Fruit fly (Drosophila melanogaster) whole organism, embryonic: Measurements from ENCODE around the gene sa.

Experiments
- ATbp ChIP-seq: fragments of 200-800 bp; sonication (Bioruptor generic); optimal IDR thresholded peaks from 2 replicates; lab custom pipeline; 2017; ENCODE audit warnings: missing biosample characterization, mild to moderate bottlenecking, missing genetic modification characterization, missing genetic modification reagents
- Atf6 ChIP-seq: fragments of 200-800 bp; sonication (Bioruptor generic); IDR thresholded peaks from 2 replicates; pipeline ENCODE4 v1.3.6; 2022; ENCODE audit warnings: missing biosample characterization, missing genetic modification characterization
- BEAF-32 ChIP-seq: fragments of 200-800 bp; sonication (Bioruptor generic); optimal IDR thresholded peaks from 3 replicates; lab custom pipeline; 2017; ENCODE audit warnings: missing biosample characterization, missing genetic modification characterization, mild to moderate bottlenecking, moderate library complexity, missing genetic modification reagents
- CG10431 ChIP-seq: fragments of 200-800 bp; sonication (Bioruptor generic); optimal IDR thresholded peaks from 3 replicates; lab custom pipeline; 2018; ENCODE audit warnings: missing biosample characterization, mild to moderate bottlenecking, missing genetic modification characterization
- CG10543 ChIP-seq: fragments of 200-800 bp; sonication (Bioruptor generic); optimal IDR thresholded peaks from 3 replicates; lab custom pipeline; 2017; ENCODE audit warnings: missing biosample characterization, mild to moderate bottlenecking, missing genetic modification characterization, moderate library complexity
- CG12219 ChIP-seq: fragments of 200-800 bp; sonication (Bioruptor generic); optimal IDR thresholded peaks from 3 replicates; lab custom pipeline; 2018; ENCODE audit warnings: missing biosample characterization, mild to moderate bottlenecking, missing genetic modification characterization
- CG12744 ChIP-seq: fragments of 200-800 bp; sonication (Bioruptor generic); optimal IDR thresholded peaks from 2 replicates; lab custom pipeline; 2016; ENCODE audit warnings: missing biosample characterization, missing genetic modification characterization
- CG13624 ChIP-seq: fragments of 200-800 bp; sonication (Bioruptor generic); optimal IDR thresholded peaks from 2 replicates; lab custom pipeline; 2016; ENCODE audit warnings: missing biosample characterization, missing genetic modification characterization
- CG15269 ChIP-seq: fragments of 200-800 bp; sonication (Bioruptor generic); optimal IDR thresholded peaks from 2 replicates; lab custom pipeline; 2018; ENCODE audit warnings: missing biosample characterization, mild to moderate bottlenecking, missing genetic modification characterization, moderate library complexity
- CG15479 ChIP-seq: fragments of 200-800 bp; sonication (Bioruptor generic); optimal IDR thresholded peaks from 3 replicates; lab custom pipeline; 2019; ENCODE audit warnings: missing biosample characterization, mild to moderate bottlenecking, missing genetic modification characterization, moderate library complexity
- CG16863 ChIP-seq: fragments of 200-800 bp; sonication (Bioruptor generic); optimal IDR thresholded peaks from 3 replicates; lab custom pipeline; 2016; ENCODE audit warnings: missing biosample characterization, missing genetic modification characterization
- CG31441 ChIP-seq: fragments of 200-800 bp; sonication (Bioruptor generic); IDR thresholded peaks from 2 replicates; pipeline ENCODE4 v1.3.6; 2022; ENCODE audit warnings: missing biosample characterization, missing genetic modification characterization
- CG3163 ChIP-seq: fragments of 200-800 bp; sonication (Bioruptor generic); optimal IDR thresholded peaks from 3 replicates; lab custom pipeline; 2016; ENCODE audit warnings: missing biosample characterization, missing genetic modification characterization
- CG3407 ChIP-seq: fragments of 200-800 bp; sonication (Bioruptor generic); optimal IDR thresholded peaks from 2 replicates; lab custom pipeline; 2018; ENCODE audit warnings: missing biosample characterization, mild to moderate bottlenecking, missing genetic modification characterization
- CG34422 ChIP-seq: fragments of 200-800 bp; sonication (Bioruptor generic); IDR thresholded peaks from 3 replicates; pipeline ENCODE4 v1.3.6; 2022; ENCODE audit warnings: missing biosample characterization, missing genetic modification characterization
- CG4707 ChIP-seq: fragments of 200-800 bp; sonication (Bioruptor generic); optimal IDR thresholded peaks from 2 replicates; lab custom pipeline; 2018; ENCODE audit warnings: missing biosample characterization, mild to moderate bottlenecking, missing genetic modification characterization, moderate library complexity
- CG5245 ChIP-seq: fragments of 200-800 bp; sonication (Bioruptor generic); optimal IDR thresholded peaks from 3 replicates; lab custom pipeline; 2016; ENCODE audit warnings: missing biosample characterization, missing genetic modification characterization
- CG9437 ChIP-seq: fragments of 200-800 bp; sonication (Bioruptor generic); optimal IDR thresholded peaks from 2 replicates; lab custom pipeline; 2018; ENCODE audit warnings: missing biosample characterization, mild to moderate bottlenecking, missing genetic modification characterization
- CG9797 ChIP-seq: fragments of 200-800 bp; sonication (Bioruptor generic); optimal IDR thresholded peaks from 3 replicates; lab custom pipeline; 2018; ENCODE audit warnings: missing biosample characterization, mild to moderate bottlenecking, missing genetic modification characterization
- D ChIP-seq, 2 experiments: fragments of 200-800 bp in 1 of 2; fragments of >200 bp in 1 of 2; sonication (Bioruptor generic) in 1 of 2; optimal IDR thresholded peaks; 2 replicates in 1 of 2; 3 replicates in 1 of 2; lab custom pipeline; 2017; ENCODE audit warnings: mild to moderate bottlenecking in 1 of 2, missing biosample characterization in 1 of 2, missing genetic modification characterization in 1 of 2, missing genetic modification reagents in 1 of 2
- D19A ChIP-seq: fragments of 200-800 bp; optimal IDR thresholded peaks from 3 replicates; lab custom pipeline; 2019; ENCODE audit warnings: missing biosample characterization, mild to moderate bottlenecking, missing genetic modification characterization, moderate library complexity
- Dip3 ChIP-seq: fragments of 200-800 bp; sonication (Bioruptor generic); optimal IDR thresholded peaks from 3 replicates; lab custom pipeline; 2016; ENCODE audit warnings: missing biosample characterization, missing genetic modification characterization
- HHEX ChIP-seq: fragments of 200-800 bp; sonication (Bioruptor generic); optimal IDR thresholded peaks from 3 replicates; lab custom pipeline; 2017; ENCODE audit warnings: missing biosample characterization, mild to moderate bottlenecking, missing genetic modification characterization, missing genetic modification reagents
- HLH4C ChIP-seq: fragments of 200-800 bp; sonication (Bioruptor generic); IDR thresholded peaks from 3 replicates; pipeline ENCODE4 v1.3.6; 2022; ENCODE audit warnings: missing biosample characterization, missing genetic modification characterization; ENCODE audit not compliant: partially characterized antibody
- HLHmδ ChIP-seq: fragments of 200-800 bp; sonication (Bioruptor generic); optimal IDR thresholded peaks from 2 replicates; lab custom pipeline; 2018; ENCODE audit warnings: missing biosample characterization, mild to moderate bottlenecking, missing genetic modification characterization, moderate library complexity
- Hr39 ChIP-seq: fragments of >200 bp; optimal IDR thresholded peaks from 2 replicates; lab custom pipeline; 2017
- Side ChIP-seq: fragments of 200-800 bp; sonication (Bioruptor generic); optimal IDR thresholded peaks from 2 replicates; lab custom pipeline; 2016; ENCODE audit warnings: missing biosample characterization, missing genetic modification characterization
- Vsx1 ChIP-seq: fragments of 200-800 bp; sonication (Bioruptor generic); optimal IDR thresholded peaks from 2 replicates; lab custom pipeline; 2017; ENCODE audit warnings: missing biosample characterization, mild to moderate bottlenecking, missing genetic modification characterization, missing genetic modification reagents
- Xbp1 ChIP-seq: fragments of 200-800 bp; sonication (Bioruptor generic); optimal IDR thresholded peaks from 3 replicates; lab custom pipeline; 2016; ENCODE audit warnings: missing biosample characterization, mild to moderate bottlenecking, missing genetic modification characterization
- ase ChIP-seq: fragments of 200-800 bp; sonication (Bioruptor generic); IDR thresholded peaks from 3 replicates; pipeline ENCODE4 v1.3.6; 2022; ENCODE audit warnings: missing biosample characterization, missing genetic modification characterization
- ato ChIP-seq: fragments of 200-800 bp; sonication (Bioruptor generic); IDR thresholded peaks from 2 replicates; pipeline ENCODE4 v1.3.6; 2022; ENCODE audit warnings: missing biosample characterization, missing genetic modification characterization; ENCODE audit not compliant: partially characterized antibody
- br ChIP-seq: fragments of >200 bp; optimal IDR thresholded peaks from 2 replicates; lab custom pipeline; 2017
- cad ChIP-seq: fragments of >200 bp; optimal IDR thresholded peaks from 2 replicates; lab custom pipeline; 2017; ENCODE audit warnings: missing biosample characterization, missing genetic modification characterization
- danr ChIP-seq: fragments of 200-800 bp; sonication (Bioruptor generic); IDR thresholded peaks from 2 replicates; pipeline ENCODE4 v1.3.6; 2022; ENCODE audit warnings: missing biosample characterization, missing genetic modification characterization
- dmrt11E ChIP-seq: fragments of 200-800 bp; sonication (Bioruptor generic); optimal IDR thresholded peaks from 3 replicates; lab custom pipeline; 2018; ENCODE audit warnings: missing biosample characterization, mild to moderate bottlenecking, missing genetic modification characterization, moderate library complexity
- fd96Cb ChIP-seq: fragments of 200-800 bp; sonication (Bioruptor generic); optimal IDR thresholded peaks from 2 replicates; lab custom pipeline; 2018; ENCODE audit warnings: missing biosample characterization, mild to moderate bottlenecking, missing genetic modification characterization, moderate library complexity
- grau ChIP-seq: fragments of 200-800 bp; optimal IDR thresholded peaks from 3 replicates; lab custom pipeline; 2019; ENCODE audit warnings: missing biosample characterization, mild to moderate bottlenecking, missing genetic modification characterization, moderate library complexity
- jumu ChIP-seq: fragments of 200-800 bp; sonication (Bioruptor generic); optimal IDR thresholded peaks from 3 replicates; lab custom pipeline; 2016; ENCODE audit warnings: missing biosample characterization, missing genetic modification characterization
- klu ChIP-seq: fragments of 200-800 bp; sonication (Bioruptor generic); IDR thresholded peaks from 2 replicates; pipeline ENCODE4 v1.3.6; 2022; ENCODE audit warnings: missing biosample characterization, missing genetic modification characterization
- kni ChIP-seq: fragments of 200-800 bp; sonication (Bioruptor generic); optimal IDR thresholded peaks from 3 replicates; lab custom pipeline; 2017; ENCODE audit warnings: mild to moderate bottlenecking, missing biosample characterization, missing genetic modification reagents, missing genetic modification characterization
- mam ChIP-seq: fragments of 200-800 bp; sonication (Bioruptor generic); optimal IDR thresholded peaks from 3 replicates; lab custom pipeline; 2016; ENCODE audit warnings: missing biosample characterization, missing genetic modification characterization
- nerfin-1 ChIP-seq: fragments of 200-800 bp; sonication (Bioruptor generic); optimal IDR thresholded peaks from 3 replicates; lab custom pipeline; 2019; ENCODE audit warnings: missing biosample characterization, mild to moderate bottlenecking, missing genetic modification characterization, moderate library complexity
- p53 ChIP-seq: fragments of 200-800 bp; sonication (Bioruptor generic); optimal IDR thresholded peaks from 2 replicates; lab custom pipeline; 2016; ENCODE audit warnings: missing biosample characterization, missing genetic modification characterization
- pan ChIP-seq, 4 experiments: fragments of >200 bp in 3 of 4; fragments of 200-800 bp in 1 of 4; sonication (Bioruptor generic) in 1 of 4; optimal IDR thresholded peaks in 3 of 4; IDR thresholded peaks in 1 of 4; 2 replicates each; pipeline versions ENCODE4 v1.3.6 to Lab custom; 2017 to 2022; ENCODE audit warnings: missing biosample characterization in 2 of 4, missing genetic modification characterization in 2 of 4, mixed read lengths in 1 of 4
- pita ChIP-seq: fragments of 200-800 bp; sonication (Bioruptor generic); optimal IDR thresholded peaks from 2 replicates; lab custom pipeline; 2017; ENCODE audit warnings: missing biosample characterization, mild to moderate bottlenecking, missing genetic modification characterization
- pzg ChIP-seq: fragments of 200-800 bp; sonication (Bioruptor generic); optimal IDR thresholded peaks from 3 replicates; lab custom pipeline; 2018; ENCODE audit warnings: missing biosample characterization, mild to moderate bottlenecking, missing genetic modification characterization, moderate library complexity
- sna ChIP-seq: fragments of 200-800 bp; sonication (Bioruptor generic); IDR thresholded peaks from 2 replicates; pipeline ENCODE4 v1.3.6; 2022; ENCODE audit warnings: missing biosample characterization, missing genetic modification characterization; ENCODE audit not compliant: partially characterized antibody
- stwl ChIP-seq: fragments of 200-800 bp; sonication (Bioruptor generic); optimal IDR thresholded peaks from 3 replicates; lab custom pipeline; 2018; ENCODE audit warnings: missing biosample characterization, mild to moderate bottlenecking, missing genetic modification characterization, moderate library complexity
- tin ChIP-seq: fragments of 200-800 bp; sonication (Bioruptor generic); optimal IDR thresholded peaks from 3 replicates; lab custom pipeline; 2016; ENCODE audit warnings: missing biosample characterization, missing genetic modification characterization
- ttk ChIP-seq: fragments of 200-800 bp; sonication (Bioruptor generic); IDR thresholded peaks from 2 replicates; pipeline ENCODE4 v2.1.2; 2022; ENCODE audit warnings: missing biosample characterization, missing genetic modification characterization
- vvl ChIP-seq: fragments of 200-800 bp; sonication (Bioruptor generic); IDR thresholded peaks from 2 replicates; pipeline ENCODE4 v1.3.6; 2022; ENCODE audit warnings: missing biosample characterization, missing genetic modification characterization

sa gene

dm6 chr3L:21412140-21412539, 5.6 kb upstream of the sa start (continued):
- no peak for TF ChIP-seq tin (GFP tag; lab: Kevin White, UChicago)
- TF ChIP-seq ttk (GFP tag; lab: Robert Waterston, UW): no peak
- no peak for TF ChIP-seq grau (tag; lab: Kevin White, UChicago)
- no peak for TF ChIP-seq CG3163
- TF ChIP-seq CG10431 (GFP tag; lab: Kevin White, UChicago): no peak
- TF ChIP-seq pita (GFP tag; lab: Kevin White, UChicago): no peak
- no peak for TF ChIP-seq D (optimal IDR thresholded peaks at IDR 0.05; lab: Kevin White, UChicago)
- TF ChIP-seq D (GFP tag; optimal IDR thresholded peaks at IDR 0.05; lab: Kevin White, UChicago): no peak
- peak; percentile 45 for TF ChIP-seq p53 (GFP tag; lab: Kevin White, UChicago)
- no peak for TF ChIP-seq klu (GFP tag; lab: Robert Waterston, UW)
- TF ChIP-seq stwl (tag; lab: Kevin White, UChicago): no peak
- no peak for TF ChIP-seq CG5245 (GFP tag; lab: Kevin White, UChicago)
- TF ChIP-seq fd96Cb (tag; lab: Kevin White, UChicago): no peak
- no peak for TF ChIP-seq ato (GFP tag; lab: Robert Waterston, UW)
- no peak for TF ChIP-seq nerfin-1 (tag; lab: Kevin White, UChicago)
- TF ChIP-seq CG16863 (GFP tag; lab: Kevin White, UChicago): no peak
- TF ChIP-seq dmrt11E: no peak
- no peak for TF ChIP-seq vvl (GFP tag; lab: Robert Waterston, UW)
- no peak for TF ChIP-seq D19A
- no peak for TF ChIP-seq CG9437 (GFP tag; lab: Kevin White, UChicago)
- TF ChIP-seq CG15269 (tag; lab: Kevin White, UChicago): peak; percentile 31
- TF ChIP-seq HHEX: peak; percentile 58
- no peak for TF ChIP-seq pan (optimal IDR thresholded peaks at IDR 0.05; lab: Kevin White, UChicago)
- TF ChIP-seq pan (GFP tag; optimal IDR thresholded peaks at IDR 0.05 in 1 of 2, IDR thresholded peaks at IDR 0.05 in 1 of 2): peak in 1 of 2 experiments; percentile 8
- no peak for TF ChIP-seq Side (GFP tag; lab: Kevin White, UChicago)
- no peak for TF ChIP-seq cad
- no peak for TF ChIP-seq pzg (GFP tag; lab: Kevin White, UChicago)
- TF ChIP-seq BEAF-32 (GFP tag; lab: Kevin White, UChicago): no peak
- TF ChIP-seq mam (GFP tag; lab: Kevin White, UChicago): no peak
- TF ChIP-seq danr (GFP tag; lab: Robert Waterston, UW): no peak
- TF ChIP-seq Dip3 (GFP tag; lab: Kevin White, UChicago): no peak
- peak; percentile 20 for TF ChIP-seq CG10543 (GFP tag; lab: Kevin White, UChicago)
- no peak for TF ChIP-seq Xbp1
- TF ChIP-seq HLH4C: no peak
- TF ChIP-seq CG4707 (GFP tag; lab: Kevin White, UChicago): no peak
- TF ChIP-seq CG12219 (GFP tag; lab: Kevin White, UChicago): peak; percentile 6
- TF ChIP-seq kni: no peak
- TF ChIP-seq CG12744 (GFP tag; lab: Kevin White, UChicago): no peak
- TF ChIP-seq CG31441: 0 out of 2 replicates have a peak, but pooled peaks have one; percentile 19
- peak; percentile 75 for TF ChIP-seq ATbp
- no peak for TF ChIP-seq HLHmδ (GFP tag; lab: Kevin White, UChicago)
- TF ChIP-seq Vsx1 (GFP tag; lab: Kevin White, UChicago): peak; percentile 18
- TF ChIP-seq ase (GFP tag; lab: Robert Waterston, UW): no peak
- no peak for TF ChIP-seq CG34422
- TF ChIP-seq Atf6 (GFP tag; lab: Robert Waterston, UW): no peak
- TF ChIP-seq CG15479 (GFP tag; lab: Kevin White, UChicago): no peak
- no peak for TF ChIP-seq jumu
- TF ChIP-seq CG3407: peak; percentile 27
- no peak for TF ChIP-seq br (lab: Kevin White, UChicago)
- no peak for TF ChIP-seq sna (GFP tag; lab: Robert Waterston, UW)
- no peak for TF ChIP-seq CG13624
- TF ChIP-seq CG9797 (GFP tag; lab: Kevin White, UChicago): no peak
- TF ChIP-seq Hr39 (lab: Kevin White, UChicago): no peak
